Worm (Caenorhabditis elegans) whole organism, early embryonic: ENCODE measurements around the gene ugt-57.

Experiments used
- B0310.2 ChIP-seq: sonication (generic microtip); optimal IDR thresholded peaks from 2 replicates; lab custom pipeline; 2016; ENCODE audit warnings: mild to moderate bottlenecking, missing genetic modification characterization, missing compliant biosample characterization
- F13C5.2 ChIP-seq: sonication (generic microtip); optimal IDR thresholded peaks from 2 replicates; lab custom pipeline; 2017; ENCODE audit warnings: mild to moderate bottlenecking, missing genetic modification characterization, inconsistent platforms, missing compliant biosample characterization
- aly-1 ChIP-seq: sonication (generic microtip); optimal IDR thresholded peaks from 2 replicates; lab custom pipeline; 2016; ENCODE audit warnings: missing genetic modification characterization, missing compliant biosample characterization
- ama-1 ChIP-seq: fragments of 150-350 bp; optimal IDR thresholded peaks from 2 replicates; lab custom pipeline; 2014
- ceh-13 ChIP-seq: fragments of 200-800 bp; sonication (Bioruptor generic); optimal IDR thresholded peaks from 2 replicates; lab custom pipeline; 2018; ENCODE audit warnings: mild to moderate bottlenecking, missing genetic modification characterization, missing compliant biosample characterization
- ceh-36 ChIP-seq: sonication (generic microtip); optimal IDR thresholded peaks from 2 replicates; lab custom pipeline; 2016; ENCODE audit warnings: missing genetic modification characterization, inconsistent platforms, missing compliant biosample characterization
- ets-7 ChIP-seq: sonication (generic microtip); optimal IDR thresholded peaks from 2 replicates; lab custom pipeline; 2016; ENCODE audit warnings: missing genotype, missing genetic modification characterization, missing compliant biosample characterization
- flt-1 ChIP-seq: fragments of 200-800 bp; sonication (Bioruptor generic); IDR thresholded peaks from 2 replicates; pipeline ENCODE4 v1.3.6; 2022; ENCODE audit warnings: missing genetic modification characterization, missing compliant biosample characterization
- hmbx-1 ChIP-seq: sonication (generic microtip); optimal IDR thresholded peaks from 2 replicates; lab custom pipeline; 2016; ENCODE audit warnings: mild to moderate bottlenecking, missing genetic modification characterization, missing compliant biosample characterization
- hmg-4 ChIP-seq: fragments of 200-800 bp; sonication (Bioruptor generic); optimal IDR thresholded peaks from 2 replicates; lab custom pipeline; 2018; ENCODE audit warnings: mild to moderate bottlenecking, missing genetic modification characterization, missing compliant biosample characterization
- hnd-1 ChIP-seq: sonication (generic microtip); optimal IDR thresholded peaks from 2 replicates; lab custom pipeline; 2016; ENCODE audit warnings: missing genetic modification characterization, missing compliant biosample characterization
- pes-1 ChIP-seq: fragments of 200-800 bp; sonication (Bioruptor generic); IDR thresholded peaks from 2 replicates; pipeline ENCODE4 v1.3.6; 2022; ENCODE audit warnings: missing genetic modification reagents, missing genetic modification characterization, missing compliant biosample characterization
- scrt-1 ChIP-seq: fragments of 200-800 bp; sonication (Bioruptor generic); IDR thresholded peaks from 2 replicates; pipeline ENCODE4 v1.3.6; 2022; ENCODE audit warnings: missing genetic modification characterization, missing compliant biosample characterization
- sea-1 ChIP-seq: fragments of 200-800 bp; sonication (Bioruptor generic); conservative IDR thresholded peaks from 2 replicates; pipeline ENCODE4 v1.3.6; 2022; ENCODE audit warnings: missing genetic modification characterization, missing compliant biosample characterization
- tbx-11 ChIP-seq: fragments of 200-800 bp; sonication (Bioruptor generic); IDR thresholded peaks from 2 replicates; pipeline ENCODE4 v1.3.6; 2022; ENCODE audit warnings: missing genetic modification characterization, missing compliant biosample characterization
- tbx-37 ChIP-seq: fragments of 200-800 bp; sonication (Bioruptor generic); conservative IDR thresholded peaks from 2 replicates; pipeline ENCODE4 v1.3.6; 2022; ENCODE audit warnings: missing genetic modification reagents, missing genetic modification characterization, missing compliant biosample characterization
- tra-4 ChIP-seq: sonication (generic microtip); optimal IDR thresholded peaks from 2 replicates; lab custom pipeline; 2017; ENCODE audit warnings: missing genetic modification characterization, missing compliant biosample characterization

The ugt-57 gene

ce11 chrX:6968553-6968952, 23.0 kb upstream of the ugt-57 start:
- TF ChIP-seq B0310.2 (tag; lab: Kevin White, UChicago) (no peak), ets-7 (tag; lab: Kevin White, UChicago) (no peak), tbx-11 (no peak), tra-4 (tag; lab: Kevin White, UChicago) (no peak), hmbx-1 (tag; lab: Kevin White, UChicago) (no peak), ceh-13 (no peak), aly-1 (tag; lab: Kevin White, UChicago) (no peak), F13C5.2 (tag; lab: Kevin White, UChicago) (no peak), hnd-1 (tag; lab: Kevin White, UChicago) (no peak), pes-1 (GFP tag; lab: Robert Waterston, UW) (no peak), flt-1 (GFP tag; lab: Robert Waterston, UW) (no peak)

- TF ChIP-seq ama-1 (no peak), hnd-1 (tag; lab: Kevin White, UChicago) (no peak), scrt-1 (GFP tag; lab: Robert Waterston, UW) (no peak), ceh-13 (no peak), ceh-36 (tag; lab: Kevin White, UChicago) (no peak), B0310.2 (tag; lab: Kevin White, UChicago) (no peak), pes-1 (GFP tag; lab: Robert Waterston, UW) (no peak), sea-1 (GFP tag; lab: Robert Waterston, UW) (no peak)
These were observed 21.4 kb upstream of the ugt-57 start for ce11 chrX:6970134-6970533.

- TF ChIP-seq sea-1 (GFP tag; lab: Robert Waterston, UW) (no peak), B0310.2 (tag; lab: Kevin White, UChicago) (no peak), tbx-11 (no peak), scrt-1 (GFP tag; lab: Robert Waterston, UW) (no peak), hnd-1 (tag; lab: Kevin White, UChicago) (no peak), pes-1 (GFP tag; lab: Robert Waterston, UW) (no peak), flt-1 (GFP tag; lab: Robert Waterston, UW) (no peak), hmg-4 (GFP tag; lab: Kevin White, UChicago) (no peak), ama-1 (no peak), aly-1 (tag; lab: Kevin White, UChicago) (no peak), F13C5.2 (tag; lab: Kevin White, UChicago) (no peak), ceh-36 (tag; lab: Kevin White, UChicago) (no peak)
These were observed 20.2 kb upstream of the ugt-57 start for ce11 chrX:6971301-6971700.

- TF ChIP-seq hmg-4 (GFP tag; lab: Kevin White, UChicago) (no peak), B0310.2 (tag; lab: Kevin White, UChicago) (no peak), tbx-11 (no peak), hnd-1 (tag; lab: Kevin White, UChicago) (no peak), tbx-37 (GFP tag; lab: Robert Waterston, UW) (no peak), hmbx-1 (tag; lab: Kevin White, UChicago) (no peak), F13C5.2 (tag; lab: Kevin White, UChicago) (no peak), ceh-36 (tag; lab: Kevin White, UChicago) (no peak), ama-1 (no peak)
These were observed 3.3 kb upstream of the ugt-57 start for ce11 chrX:6988212-6988611.

- TF ChIP-seq B0310.2 (tag; lab: Kevin White, UChicago) (no peak), ets-7 (tag; lab: Kevin White, UChicago) (no peak), ceh-13 (no peak), aly-1 (tag; lab: Kevin White, UChicago) (no peak), sea-1 (GFP tag; lab: Robert Waterston, UW) (no peak)
These were observed 2.2 kb upstream of the ugt-57 start, which contains the start of gene F01E11.18 for ce11 chrX:6989342-6989741. Gene F01E11.18 (plus strand): TSS chrX:6989642.

ce11 chrX:6996448-6996847, 4.9 kb downstream of the ugt-57 start, which contains the start of the genes F01E11.20 and tsp-16:
Gene F01E11.20 (minus strand): TSS chrX:6996548.
Gene tsp-16 (minus strand): TSS chrX:6996620.
- TF ChIP-seq ceh-13 (no peak), tra-4 (tag; lab: Kevin White, UChicago) (no peak), ama-1 (no peak), tbx-37 (GFP tag; lab: Robert Waterston, UW) (no peak), ets-7 (tag; lab: Kevin White, UChicago) (no peak), pes-1 (GFP tag; lab: Robert Waterston, UW) (no peak), flt-1 (GFP tag; lab: Robert Waterston, UW) (no peak), tbx-11 (no peak), scrt-1 (GFP tag; lab: Robert Waterston, UW) (no peak), hnd-1 (tag; lab: Kevin White, UChicago) (no peak), B0310.2 (tag; lab: Kevin White, UChicago) (no peak), hmbx-1 (tag; lab: Kevin White, UChicago) (no peak)

- no peak for TF ChIP-seq ets-7 (tag; lab: Kevin White, UChicago)
- TF ChIP-seq tbx-11 = no peak
- TF ChIP-seq scrt-1 (GFP tag; lab: Robert Waterston, UW) = no peak
These were observed 10.4 kb downstream of the ugt-57 start for ce11 chrX:7001933-7002332.

- TF ChIP-seq hmg-4 (GFP tag; lab: Kevin White, UChicago) = no peak
- no peak for TF ChIP-seq ceh-36 (tag; lab: Kevin White, UChicago)
- no peak for TF ChIP-seq ceh-13
- TF ChIP-seq hmbx-1 (tag; lab: Kevin White, UChicago) = no peak
- no peak for TF ChIP-seq pes-1 (GFP tag; lab: Robert Waterston, UW)
- no peak for TF ChIP-seq scrt-1 (GFP tag; lab: Robert Waterston, UW)
- no peak for TF ChIP-seq tra-4 (tag; lab: Kevin White, UChicago)
- TF ChIP-seq tbx-11 = no peak
- no peak for TF ChIP-seq B0310.2 (tag; lab: Kevin White, UChicago)
- TF ChIP-seq sea-1 (GFP tag; lab: Robert Waterston, UW) = no peak
- no peak for TF ChIP-seq ets-7 (tag; lab: Kevin White, UChicago)
- TF ChIP-seq aly-1 (tag; lab: Kevin White, UChicago) = no peak
- no peak for TF ChIP-seq F13C5.2 (tag; lab: Kevin White, UChicago)
- TF ChIP-seq tbx-37 (GFP tag; lab: Robert Waterston, UW) = no peak
- TF ChIP-seq flt-1 (GFP tag; lab: Robert Waterston, UW) = no peak
- TF ChIP-seq ama-1 = no peak
- no peak for TF ChIP-seq hnd-1 (tag; lab: Kevin White, UChicago)
These were observed 13.9 kb downstream of the ugt-57 start, which contains the start of gene tyra-2 for ce11 chrX:7005475-7005874. Gene tyra-2 (minus strand): TSS chrX:7005575.
